Worm (Caenorhabditis elegans): ENCODE measurements around the gene ZK1248.11.

ce11 chrII:5820282-5820762, 8.1 kb downstream of the ZK1248.11 start, which contains the start of gene ehs-1:
- TF ChIP-seq him-1 (tag; optimal IDR thresholded peaks at IDR 0.05) (no peak), W03F9.2 (tag; optimal IDR thresholded peaks at IDR 0.05) (no peak)
